Fruit fly (Drosophila melanogaster) whole organism, prepupa: ENCODE data around the gene Blos3.

Source experiments
- Blimp-1 ChIP-seq: fragments of 200-800 bp; sonication (Bioruptor generic); optimal IDR thresholded peaks from 3 replicates; lab custom pipeline; 2017; ENCODE audit warnings: missing biosample characterization, missing genetic modification characterization, mild to moderate bottlenecking, moderate library complexity, missing genetic modification reagents
- CG11762 ChIP-seq: fragments of 200-800 bp; sonication (Bioruptor generic); optimal IDR thresholded peaks from 3 replicates; lab custom pipeline; 2016; ENCODE audit warnings: missing biosample characterization, missing genetic modification characterization; ENCODE audit not compliant: insufficient read depth
- CG7368 ChIP-seq: fragments of 200-800 bp; sonication (Bioruptor generic); optimal IDR thresholded peaks from 3 replicates; lab custom pipeline; 2016; ENCODE audit warnings: missing biosample characterization, missing genetic modification characterization
- CG8119 ChIP-seq: fragments of 200-800 bp; sonication (Bioruptor generic); IDR thresholded peaks from 3 replicates; pipeline ENCODE4 v1.3.6; 2022; ENCODE audit warnings: missing biosample characterization, missing genetic modification characterization
- CG8632 ChIP-seq: fragments of 200-800 bp; sonication (Bioruptor generic); optimal IDR thresholded peaks from 3 replicates; lab custom pipeline; 2016; ENCODE audit warnings: missing biosample characterization, missing genetic modification characterization
- Ets21C ChIP-seq: fragments of 200-800 bp; sonication (Bioruptor generic); optimal IDR thresholded peaks from 3 replicates; lab custom pipeline; 2016; ENCODE audit warnings: missing biosample characterization, missing genetic modification characterization
- Gug ChIP-seq: fragments of 200-800 bp; sonication (Bioruptor generic); IDR thresholded peaks from 2 replicates; pipeline ENCODE4 v1.3.6; 2022; ENCODE audit warnings: missing biosample characterization, missing genetic modification characterization
- Sox14 ChIP-seq: fragments of 200-800 bp; sonication (Bioruptor generic); optimal IDR thresholded peaks from 3 replicates; lab custom pipeline; 2016; ENCODE audit warnings: missing biosample characterization, missing genetic modification characterization
- dac ChIP-seq: fragments of 200-800 bp; sonication (Bioruptor generic); optimal IDR thresholded peaks from 2 replicates; lab custom pipeline; 2017; ENCODE audit warnings: missing biosample characterization, mild to moderate bottlenecking, missing genetic modification characterization
- fkh ChIP-seq: fragments of 200-800 bp; sonication (Bioruptor generic); optimal IDR thresholded peaks from 3 replicates; lab custom pipeline; 2017; ENCODE audit warnings: missing biosample characterization, mild to moderate bottlenecking, missing genetic modification characterization, moderate library complexity
- spab ChIP-seq: fragments of 200-800 bp; sonication (Bioruptor generic); optimal IDR thresholded peaks from 2 replicates; lab custom pipeline; 2017; ENCODE audit warnings: missing biosample characterization, mild to moderate bottlenecking, missing genetic modification characterization, missing genetic modification reagents

- TF ChIP-seq CG7368 (GFP tag; lab: Kevin White, UChicago) (no peak), Gug (GFP tag; lab: Robert Waterston, UW) (no peak), CG8119 (no peak), CG11762 (GFP tag; lab: Kevin White, UChicago) (no peak), dac (GFP tag; lab: Kevin White, UChicago) (no peak), spab (GFP tag; lab: Kevin White, UChicago) (no peak), Blimp-1 (GFP tag; lab: Kevin White, UChicago) (no peak), CG8632 (GFP tag; lab: Kevin White, UChicago) (no peak), fkh (GFP tag; lab: Kevin White, UChicago) (no peak), Ets21C (GFP tag; lab: Kevin White, UChicago) (no peak), Sox14 (GFP tag; lab: Kevin White, UChicago) (no peak)
Measured at dm6 chr3L:18914100-18914683, 44.2 kb downstream of the Blos3 start, which contains the start of gene COX6AL2.
